Fruit fly (Drosophila melanogaster): ENCODE results near the gene CG17359.

The CG17359 gene

DNA sequence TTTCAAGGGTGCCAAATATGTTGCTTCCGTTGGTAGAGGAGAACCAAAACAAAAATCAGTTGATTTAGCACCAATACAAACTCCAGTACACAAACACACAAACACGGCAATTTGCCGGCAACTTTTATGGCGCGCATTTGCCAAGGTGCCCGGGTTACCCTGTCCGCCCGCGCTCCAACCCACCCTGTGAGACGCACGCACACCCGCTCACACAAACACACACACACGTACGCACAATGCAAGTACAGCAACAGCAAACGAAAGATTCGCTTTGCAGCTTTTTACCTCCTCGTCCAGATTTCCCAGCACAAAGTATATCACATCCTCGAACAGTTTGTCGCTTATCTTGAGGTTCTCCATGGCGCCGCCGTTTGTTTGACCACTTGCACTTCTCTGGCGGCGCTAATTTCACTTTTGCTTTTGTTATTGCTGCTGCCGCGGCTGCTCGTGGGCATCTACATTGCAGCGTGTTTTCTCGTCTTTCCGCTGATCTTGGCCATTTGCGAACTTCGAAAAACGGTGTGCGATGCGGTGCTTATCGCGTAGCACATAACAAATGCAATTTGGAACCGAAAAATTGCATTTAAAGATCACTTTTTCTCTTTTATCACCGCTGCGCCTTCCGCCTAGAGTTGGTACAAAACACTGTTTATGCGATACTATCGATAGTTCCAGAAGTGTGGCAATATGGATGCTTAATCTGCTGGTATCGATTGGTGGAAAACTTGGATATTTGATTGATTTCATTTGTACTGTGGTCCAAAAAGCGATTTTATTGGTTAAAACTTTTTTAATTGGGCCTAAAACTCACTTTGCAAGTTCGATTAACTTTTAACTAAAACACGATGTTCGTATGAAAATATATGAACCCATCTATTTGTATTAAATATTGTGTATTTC lies 29.7 kb upstream of the CG17359 start, which contains the start of gene Ptip:
TSS of gene Ptip (minus strand) at position 637 of the 900 bp plus-strand sequence.
- no peak for TF ChIP-seq Sp1 (GFP tag; optimal IDR thresholded peaks at IDR 0.05)
- TF ChIP-seq woc (GFP tag; optimal IDR thresholded peaks at IDR 0.05): peak; percentile 72
- no peak for TF ChIP-seq Dif (GFP tag; optimal IDR thresholded peaks at IDR 0.05; ENCODE audit: partially characterized antibody)
- TF ChIP-seq Vsx2 (GFP tag; optimal IDR thresholded peaks at IDR 0.05; ENCODE audit: partially characterized antibody): no peak
- TF ChIP-seq Dfd (GFP tag; optimal IDR thresholded peaks at IDR 0.05): peak; percentile 11
- TF ChIP-seq CG32264 (GFP tag; optimal IDR thresholded peaks at IDR 0.05): no peak
- no peak for TF ChIP-seq brk (GFP tag; optimal IDR thresholded peaks at IDR 0.05)
- peak; percentile 58 for TF ChIP-seq N (GFP tag; optimal IDR thresholded peaks at IDR 0.05)
- no peak for TF ChIP-seq Jra (GFP tag; optimal IDR thresholded peaks at IDR 0.05)
- TF ChIP-seq Myc (optimal IDR thresholded peaks at IDR 0.05): no peak
- no peak for TF ChIP-seq Rel (GFP tag; optimal IDR thresholded peaks at IDR 0.05)
- TF ChIP-seq Rel (tag; optimal IDR thresholded peaks at IDR 0.05): peak; percentile 40
- TF ChIP-seq sv (GFP tag; optimal IDR thresholded peaks at IDR 0.05): no peak
- no peak for TF ChIP-seq lola (GFP tag; optimal IDR thresholded peaks at IDR 0.05)
- peak; percentile 3 for TF ChIP-seq psq (GFP tag; optimal IDR thresholded peaks at IDR 0.05)
- TF ChIP-seq HLH106 (tag; optimal IDR thresholded peaks at IDR 0.05): peak; percentile 5
- TF ChIP-seq dl (GFP tag; optimal IDR thresholded peaks at IDR 0.05; ENCODE audit: insufficient read depth in 1 of 2, partially characterized antibody in 2 of 2): no peak
- no peak for TF ChIP-seq Hnf4 (GFP tag; optimal IDR thresholded peaks at IDR 0.05)
- no peak for TF ChIP-seq Mio (GFP tag; optimal IDR thresholded peaks at IDR 0.05)
- no peak for TF ChIP-seq GATAd (GFP tag; optimal IDR thresholded peaks at IDR 0.05)
- peak; percentile 7 for TF ChIP-seq OdsH (GFP tag; optimal IDR thresholded peaks at IDR 0.05)
- no peak for TF ChIP-seq Abd-B (GFP tag; optimal IDR thresholded peaks at IDR 0.05)
- TF ChIP-seq rgr (GFP tag; optimal IDR thresholded peaks at IDR 0.05): no peak
- TF ChIP-seq CG9705 (GFP tag; optimal IDR thresholded peaks at IDR 0.05): no peak
- no peak for TF ChIP-seq br (GFP tag; optimal IDR thresholded peaks at IDR 0.05)
- peak; percentile 26 for TF ChIP-seq sage (GFP tag; optimal IDR thresholded peaks at IDR 0.05)
- TF ChIP-seq pan (optimal IDR thresholded peaks at IDR 0.05): no peak
- no peak for TF ChIP-seq usp (GFP tag; optimal IDR thresholded peaks at IDR 0.05)
- no peak for TF ChIP-seq dmrt93B (GFP tag; optimal IDR thresholded peaks at IDR 0.05)
- TF ChIP-seq Hr78 (GFP tag; optimal IDR thresholded peaks at IDR 0.05): no peak
- no peak for TF ChIP-seq fru (GFP tag; optimal IDR thresholded peaks at IDR 0.05)
- TF ChIP-seq Hr83 (GFP tag; optimal IDR thresholded peaks at IDR 0.05; ENCODE audit: poor library complexity, severe bottlenecking): peak; percentile 83
- peak; percentile 19 for TF ChIP-seq h (GFP tag; optimal IDR thresholded peaks at IDR 0.05)
- TF ChIP-seq CrebA (GFP tag; optimal IDR thresholded peaks at IDR 0.05; ENCODE audit: borderline replicate concordance): no peak
- TF ChIP-seq tai (GFP tag; optimal IDR thresholded peaks at IDR 0.05): no peak
- no peak for TF ChIP-seq dsf (GFP tag; optimal IDR thresholded peaks at IDR 0.05; ENCODE audit: borderline replicate concordance)
- TF ChIP-seq foxo (GFP tag; optimal IDR thresholded peaks at IDR 0.05): peak in 1 of 2 experiments; percentile 1
- no peak for TF ChIP-seq jim (GFP tag; optimal IDR thresholded peaks at IDR 0.05)
- TF ChIP-seq ey (GFP tag; optimal IDR thresholded peaks at IDR 0.05): no peak

DNA sequence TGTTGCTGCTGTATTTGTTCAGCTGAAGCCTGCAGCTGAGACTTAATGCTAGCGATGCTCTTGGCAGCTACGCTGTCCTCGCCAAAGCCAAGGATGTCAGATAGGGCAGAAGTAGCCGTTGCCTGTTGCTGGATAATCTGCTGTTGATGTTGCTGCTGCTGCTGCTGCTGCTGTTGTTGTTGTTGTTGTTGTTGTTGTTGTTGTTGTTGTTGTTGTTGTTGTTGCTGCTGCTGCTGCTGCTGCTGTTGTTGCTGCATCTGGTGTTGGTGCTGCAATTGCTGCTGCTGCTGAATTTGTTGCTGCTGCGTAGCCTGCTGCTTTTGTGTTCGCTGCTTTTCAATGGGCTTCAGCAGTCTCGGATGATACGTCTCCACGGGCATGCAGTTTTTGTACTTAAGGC lies 28.5 kb upstream of the CG17359 start:
- TF ChIP-seq Dfd (GFP tag; optimal IDR thresholded peaks at IDR 0.05): peak; percentile 88
- TF ChIP-seq N (GFP tag; optimal IDR thresholded peaks at IDR 0.05): no peak

DNA sequence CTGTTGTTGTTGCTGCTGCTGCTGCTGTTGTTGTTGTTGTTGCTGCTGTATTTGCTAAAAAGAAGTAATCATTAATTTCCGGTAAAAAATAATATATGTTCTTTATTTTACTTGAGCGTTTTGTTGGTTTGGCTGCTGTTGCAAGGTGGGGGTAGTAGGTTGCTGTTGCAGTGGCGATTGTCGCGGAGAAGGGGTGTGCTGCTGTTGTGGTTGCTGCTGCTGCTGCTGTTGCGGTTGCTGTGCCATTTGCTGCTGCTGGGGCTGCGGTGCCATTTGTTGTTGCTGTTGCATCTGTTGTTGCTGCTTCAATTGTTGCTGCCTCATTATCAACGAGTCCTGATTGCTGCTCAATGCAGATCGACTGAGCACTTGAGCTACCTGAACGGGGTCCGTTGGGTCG lies 26.7 kb upstream of the CG17359 start:
- TF ChIP-seq pan (optimal IDR thresholded peaks at IDR 0.05): no peak
- no peak for TF ChIP-seq Hr83 (GFP tag; optimal IDR thresholded peaks at IDR 0.05; ENCODE audit: poor library complexity, severe bottlenecking)
- TF ChIP-seq Dfd (GFP tag; optimal IDR thresholded peaks at IDR 0.05): peak; percentile 93
